Fruit fly (Drosophila melanogaster) whole organism, wandering third instar larva: Measurements from ENCODE around the gene MRG15.

ENCODE experiments used
- Dfd ChIP-seq: fragments of >200 bp; optimal IDR thresholded peaks from 2 replicates; lab custom pipeline; 2017; ENCODE audit warnings: missing biosample characterization, missing genetic modification characterization
- OdsH ChIP-seq: fragments of 200-800 bp; sonication (Bioruptor generic); optimal IDR thresholded peaks from 2 replicates; lab custom pipeline; 2016; ENCODE audit warnings: missing biosample characterization, mild to moderate bottlenecking, missing genetic modification characterization
- Vsx2 ChIP-seq: fragments of 200-300, 225-300 bp; sonication (Bioruptor generic); optimal IDR thresholded peaks from 2 replicates; lab custom pipeline; 2018; ENCODE audit warnings: missing biosample characterization, missing genetic modification characterization; ENCODE audit not compliant: partially characterized antibody
- br ChIP-seq: fragments of 200-800 bp; sonication (Bioruptor generic); optimal IDR thresholded peaks from 2 replicates; lab custom pipeline; 2016; ENCODE audit warnings: missing biosample characterization, missing genetic modification characterization
- dl ChIP-seq, 2 experiments: fragments of 175-275, 200-275 bp in 1 of 2; fragments of 200-275 bp in 1 of 2; sonication (Bioruptor generic); optimal IDR thresholded peaks; lab custom pipeline; 2018; ENCODE audit warnings: mild to moderate bottlenecking in 2 of 2, missing biosample characterization in 2 of 2, missing genetic modification characterization in 2 of 2, moderate library complexity in 2 of 2; ENCODE audit not compliant: partially characterized antibody in 2 of 2, insufficient read depth in 1 of 2
- ey ChIP-seq: fragments of 200-800 bp; sonication (Bioruptor generic); optimal IDR thresholded peaks from 2 replicates; lab custom pipeline; 2016; ENCODE audit warnings: missing biosample characterization, missing genetic modification characterization
- pan ChIP-seq: fragments of >200 bp; optimal IDR thresholded peaks from 2 replicates; lab custom pipeline; 2017
- psq ChIP-seq: fragments of 200-800 bp; sonication (Bioruptor generic); optimal IDR thresholded peaks from 3 replicates; lab custom pipeline; 2017; ENCODE audit warnings: missing biosample characterization, mild to moderate bottlenecking, missing genetic modification characterization, moderate library complexity
- tai ChIP-seq: sonication (Bioruptor generic); optimal IDR thresholded peaks from 2 replicates; lab custom pipeline; 2016; ENCODE audit warnings: missing biosample characterization, missing genetic modification characterization
- usp ChIP-seq: fragments of >200 bp; optimal IDR thresholded peaks from 2 replicates; lab custom pipeline; 2017; ENCODE audit warnings: missing biosample characterization, missing genetic modification characterization
- woc ChIP-seq: sonication (Bioruptor generic); optimal IDR thresholded peaks from 2 replicates; lab custom pipeline; 2016; ENCODE audit warnings: missing biosample characterization, mild to moderate bottlenecking, missing genetic modification characterization

DNA sequence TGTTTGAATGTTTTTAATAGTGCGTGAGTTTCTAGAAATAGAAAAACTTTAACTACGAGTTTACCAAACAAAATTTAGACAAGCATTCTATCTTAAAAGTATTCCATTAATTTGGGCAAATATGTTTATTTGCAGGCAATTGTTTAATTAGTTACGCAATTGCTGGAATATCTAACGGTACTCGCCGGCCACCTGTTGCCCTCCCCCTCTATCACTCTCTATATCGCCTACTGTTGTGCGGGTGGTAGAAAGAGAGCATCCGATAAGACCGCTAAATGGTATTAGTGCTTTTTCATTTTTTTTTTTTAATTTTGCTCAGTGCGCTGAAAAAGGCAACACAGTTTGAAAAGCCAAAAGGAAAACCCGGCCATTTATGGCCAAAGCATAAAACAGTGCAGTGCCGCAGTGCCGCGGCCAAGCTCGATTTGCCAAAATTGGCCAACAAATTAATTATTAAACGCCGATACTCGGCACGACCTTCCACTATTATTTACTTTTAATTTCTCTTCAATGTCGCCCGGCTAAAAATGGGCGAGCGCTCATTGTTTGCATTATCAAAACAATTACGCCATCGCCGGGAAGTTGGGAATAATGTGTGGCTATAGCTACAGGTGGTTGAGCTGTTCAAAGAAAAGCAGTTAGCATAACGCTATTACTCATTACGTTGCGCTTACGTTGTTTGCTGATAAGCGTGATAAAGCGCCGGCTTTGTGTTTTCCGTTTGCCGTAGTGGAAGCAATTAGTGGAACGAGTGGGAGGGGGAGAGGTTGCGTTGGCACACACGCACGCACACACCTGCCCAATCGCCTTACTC, 12.1 kb upstream of the MRG15 start:
- no peak for TF ChIP-seq usp (GFP tag; lab: Kevin White, UChicago)
- no peak for TF ChIP-seq ey (GFP tag; lab: Kevin White, UChicago)
- TF ChIP-seq psq (GFP tag; lab: Kevin White, UChicago) = no peak
- TF ChIP-seq dl (GFP tag; optimal IDR thresholded peaks at IDR 0.05; lab: Kevin White, UChicago; ENCODE audit: insufficient read depth in 1 of 2, partially characterized antibody in 2 of 2) = no peak
- no peak for TF ChIP-seq pan (lab: Kevin White, UChicago)
- no peak for TF ChIP-seq tai (GFP tag; lab: Kevin White, UChicago)
- TF ChIP-seq br = no peak
- no peak for TF ChIP-seq Vsx2 (GFP tag; lab: Kevin White, UChicago)
- no peak for TF ChIP-seq OdsH (GFP tag; lab: Kevin White, UChicago)
- TF ChIP-seq woc (GFP tag; lab: Kevin White, UChicago) = no peak
- no peak for TF ChIP-seq Dfd
